Worm (Caenorhabditis elegans) whole organism, L2 larva: Measurements from ENCODE around the gene spig-3.
"Not testable (repeated sequence)": the region's sequence is repeated elsewhere in the genome, so short reads cannot be mapped to it uniquely, and the experiment has no call there.

Source experiments
- C34F6.9 ChIP-seq: fragments of 150-350 bp; optimal IDR thresholded peaks from 2 replicates; lab custom pipeline; 2014; ENCODE audit warnings: missing biosample characterization, missing genetic modification characterization
- F13H6.1 ChIP-seq: sonication (generic microtip); optimal IDR thresholded peaks from 2 replicates; lab custom pipeline; 2016; ENCODE audit warnings: missing genetic modification characterization, missing compliant biosample characterization
- R02D3.7 ChIP-seq: fragments of 150-350 bp; optimal IDR thresholded peaks from 2 replicates; lab custom pipeline; 2014; ENCODE audit warnings: missing biosample characterization, missing genetic modification characterization
- Y55F3AM.14 ChIP-seq: fragments of 200-800 bp; sonication (Bioruptor generic); optimal IDR thresholded peaks from 2 replicates; lab custom pipeline; 2018; ENCODE audit warnings: mild to moderate bottlenecking, missing genetic modification characterization, missing compliant biosample characterization
- alr-1 ChIP-seq: fragments of 150-350 bp; optimal IDR thresholded peaks from 2 replicates; lab custom pipeline; 2014; ENCODE audit warnings: missing biosample characterization, missing genetic modification characterization
- ama-1 ChIP-seq: fragments of 150-350 bp; optimal IDR thresholded peaks from 2 replicates; lab custom pipeline; 2018; ENCODE audit warnings: inconsistent platforms
- ceh-16 ChIP-seq: fragments of 150-350 bp; optimal IDR thresholded peaks from 2 replicates; lab custom pipeline; 2014; ENCODE audit warnings: missing biosample characterization, missing genetic modification characterization
- ceh-82 ChIP-seq: fragments of 150-350 bp; optimal IDR thresholded peaks from 2 replicates; lab custom pipeline; 2014; ENCODE audit warnings: missing biosample characterization, missing genetic modification characterization
- dmd-4 ChIP-seq: sonication (generic microtip); optimal IDR thresholded peaks from 2 replicates; lab custom pipeline; 2017; ENCODE audit warnings: missing biosample characterization, missing genetic modification characterization
- egl-27 ChIP-seq: sonication (generic microtip); optimal IDR thresholded peaks from 3 replicates; lab custom pipeline; 2017; ENCODE audit warnings: missing biosample characterization, missing genetic modification reagents, missing genetic modification characterization
- elt-1 ChIP-seq: fragments of 150-350 bp; optimal IDR thresholded peaks from 2 replicates; lab custom pipeline; 2014; ENCODE audit warnings: missing biosample characterization, missing genetic modification characterization
- elt-3 ChIP-seq: sonication (generic microtip); optimal IDR thresholded peaks from 2 replicates; lab custom pipeline; 2017; ENCODE audit warnings: missing biosample characterization, missing genetic modification characterization
- fos-1 ChIP-seq: fragments of 150-350 bp; optimal IDR thresholded peaks from 2 replicates; lab custom pipeline; 2014; ENCODE audit warnings: missing biosample characterization, missing genetic modification characterization
- gmeb-1 ChIP-seq: fragments of 150-350 bp; optimal IDR thresholded peaks from 2 replicates; lab custom pipeline; 2014; ENCODE audit warnings: missing biosample characterization, missing genetic modification characterization
- lin-11 ChIP-seq: fragments of 150-350 bp; sonication (generic microtip); optimal IDR thresholded peaks from 2 replicates; lab custom pipeline; 2014; ENCODE audit warnings: missing biosample characterization, missing genetic modification characterization, inconsistent platforms, mixed read lengths
- lin-39 ChIP-seq: fragments of 150-350 bp; optimal IDR thresholded peaks from 2 replicates; lab custom pipeline; 2014; ENCODE audit warnings: missing biosample characterization, missing genetic modification reagents, missing genetic modification characterization
- lsy-2 ChIP-seq, 2 experiments: fragments of 150-350 bp in 1 of 2; sonication (generic microtip) in 1 of 2; optimal IDR thresholded peaks; 2 replicates each; lab custom pipeline; 2014 to 2017; ENCODE audit warnings: missing biosample characterization in 2 of 2, missing genetic modification characterization in 2 of 2
- nhr-11 ChIP-seq: fragments of 150-350 bp; optimal IDR thresholded peaks from 2 replicates; lab custom pipeline; 2014; ENCODE audit warnings: missing biosample characterization, missing genetic modification characterization
- nhr-23 ChIP-seq: fragments of 150-350 bp; optimal IDR thresholded peaks from 2 replicates; lab custom pipeline; 2014; ENCODE audit warnings: missing biosample characterization, missing genetic modification reagents, missing genetic modification characterization
- nhr-77 ChIP-seq: fragments of 150-350 bp; optimal IDR thresholded peaks from 2 replicates; lab custom pipeline; 2014; ENCODE audit warnings: missing biosample characterization, missing genetic modification characterization
- peb-1 ChIP-seq: fragments of 150-350 bp; optimal IDR thresholded peaks from 2 replicates; lab custom pipeline; 2014; ENCODE audit warnings: missing biosample characterization, missing genetic modification characterization
- sem-4 ChIP-seq: fragments of 150-350 bp; optimal IDR thresholded peaks from 2 replicates; lab custom pipeline; 2014; ENCODE audit warnings: missing biosample characterization, missing genetic modification reagents, missing genetic modification characterization
- skn-1 ChIP-seq: sonication (generic microtip); optimal IDR thresholded peaks from 2 replicates; lab custom pipeline; 2017; ENCODE audit warnings: missing biosample characterization, missing genetic modification characterization
- sma-3 ChIP-seq: sonication (generic microtip); optimal IDR thresholded peaks from 2 replicates; lab custom pipeline; 2016; ENCODE audit warnings: missing genetic modification reagents, missing genetic modification characterization, missing compliant biosample characterization
- sma-9 ChIP-seq, 2 experiments: fragments of 150-350 bp in 1 of 2; sonication (generic microtip) in 1 of 2; optimal IDR thresholded peaks; 2 replicates each; lab custom pipeline; 2014 to 2016; ENCODE audit warnings: missing genetic modification characterization in 2 of 2, mild to moderate bottlenecking in 1 of 2, missing biosample characterization in 1 of 2, missing compliant biosample characterization in 1 of 2, missing genetic modification reagents in 1 of 2, moderate library complexity in 1 of 2
- unc-55 ChIP-seq: fragments of 150-350 bp; sonication (generic microtip); optimal IDR thresholded peaks from 3 replicates; lab custom pipeline; 2014; ENCODE audit warnings: missing biosample characterization, missing genetic modification reagents, missing genetic modification characterization
- ztf-11 ChIP-seq: sonication (generic microtip); optimal IDR thresholded peaks from 2 replicates; lab custom pipeline; 2017; ENCODE audit warnings: missing biosample characterization, missing genetic modification characterization
- ztf-4 ChIP-seq: fragments of 150-350 bp; optimal IDR thresholded peaks from 2 replicates; lab custom pipeline; 2014; ENCODE audit warnings: missing biosample characterization, missing genetic modification characterization

Gene spig-3

DNA sequence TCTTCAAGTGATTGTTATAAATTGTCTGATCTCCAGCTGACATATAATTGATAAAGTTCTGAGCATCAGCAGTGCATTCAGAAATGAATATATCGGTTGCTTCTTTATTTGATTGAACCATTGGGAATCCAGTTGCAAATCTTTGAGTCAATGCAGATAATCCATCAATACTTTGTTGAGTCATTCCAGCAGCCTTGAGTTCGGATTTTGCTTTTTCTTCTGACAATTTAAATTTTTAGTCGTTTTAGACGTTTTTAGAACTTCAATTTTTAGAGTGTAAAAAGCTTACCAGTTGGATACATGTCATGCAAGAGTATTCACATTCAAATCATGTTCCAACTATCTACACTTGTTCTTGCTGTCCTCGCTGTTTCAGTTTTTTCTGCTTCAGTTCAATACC lies 10.2 kb upstream of the spig-3 start, which contains the start of gene F14D7.14:
TSS of gene F14D7.14 (plus strand) at position 301 of the 400 bp plus-strand sequence.
- not testable (repeated sequence) for TF ChIP-seq skn-1; F13H6.1 (tag; lab: Kevin White, UChicago); Y55F3AM.14

DNA sequence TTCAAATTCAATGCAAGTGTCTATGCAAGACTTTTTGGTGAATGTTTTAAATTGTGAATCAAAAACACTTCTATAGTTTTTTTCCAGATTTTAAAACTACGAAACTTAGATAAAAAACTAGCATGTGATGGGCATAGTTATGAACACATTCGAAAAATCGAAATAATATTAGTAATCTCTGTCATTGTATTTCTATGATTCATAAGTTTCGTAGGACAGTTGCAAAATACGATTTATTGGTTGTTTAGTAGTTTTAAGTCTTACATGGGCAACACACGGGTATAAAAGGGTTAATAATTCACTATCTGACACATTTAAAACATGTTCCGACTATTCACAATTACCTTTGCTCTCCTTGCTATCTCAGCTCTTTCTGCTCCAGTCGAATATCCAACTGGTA lies 8.7 kb upstream of the spig-3 start, which contains the start of gene spig-5:
TSS of gene spig-5 (plus strand) at position 301 of the 400 bp plus-strand sequence.
- TF ChIP-seq sma-3 (GFP tag; lab: Kevin White, UChicago); ceh-16 (tag; lab: Kevin White, UChicago); nhr-77 (tag; lab: Kevin White, UChicago): not testable (repeated sequence)

DNA sequence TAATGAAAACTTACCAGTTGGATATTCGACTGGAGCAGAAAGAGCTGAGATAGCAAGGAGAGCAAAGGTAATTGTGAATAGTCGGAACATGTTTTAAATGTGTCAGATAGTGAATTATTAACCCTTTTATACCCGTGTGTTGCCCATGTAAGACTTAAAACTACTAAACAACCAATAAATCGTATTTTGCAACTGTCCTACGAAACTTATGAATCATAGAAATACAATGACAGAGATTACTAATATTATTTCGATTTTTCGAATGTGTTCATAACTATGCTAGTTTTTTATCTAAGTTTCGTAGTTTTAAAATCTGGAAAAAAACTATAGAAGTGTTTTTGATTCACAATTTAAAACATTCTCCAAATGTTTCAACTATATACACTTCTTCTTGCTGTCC lies 7.3 kb upstream of the spig-3 start, which contains the start of gene spig-4:
TSS of gene spig-4 (minus strand) at position 101 of the 400 bp plus-strand sequence.
- not testable (repeated sequence) for TF ChIP-seq skn-1; ztf-4; lsy-2 (tag; optimal IDR thresholded peaks at IDR 0.05; lab: Kevin White, UChicago)

DNA sequence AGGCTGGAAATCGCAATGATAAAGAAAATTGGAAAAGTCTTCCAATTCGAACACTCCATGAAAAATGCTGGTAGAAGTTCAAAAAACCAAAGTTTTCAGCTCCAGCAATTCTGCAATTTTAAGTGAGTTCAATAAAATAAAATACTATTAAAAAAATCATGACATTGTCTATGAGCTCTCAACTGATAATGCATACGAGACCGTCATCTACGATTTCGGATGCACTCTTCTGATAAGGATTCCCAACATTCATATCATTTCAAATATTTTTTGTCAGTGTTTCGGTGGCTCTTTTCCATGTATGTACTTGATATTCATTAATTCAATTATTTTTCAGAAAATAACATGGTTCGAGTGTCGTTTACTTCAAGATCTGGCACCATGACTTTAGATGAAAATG lies 1.6 kb upstream of the spig-3 start, which contains the start of gene F14D7.6:
TSS of gene F14D7.6 (plus strand) at position 338 of the 400 bp plus-strand sequence.
- TF ChIP-seq unc-55 (GFP tag; lab: Kevin White, UChicago): no peak
- no peak for TF ChIP-seq peb-1 (tag; lab: Kevin White, UChicago)
- no peak for TF ChIP-seq ceh-16 (tag; lab: Kevin White, UChicago)
- no peak for TF ChIP-seq ztf-4
- TF ChIP-seq ama-1 (lab: Kevin White, UChicago): no peak
- TF ChIP-seq C34F6.9 (tag; lab: Kevin White, UChicago): no peak
- no peak for TF ChIP-seq dmd-4
- peak; percentile 52 for TF ChIP-seq fos-1 (tag; lab: Kevin White, UChicago)
- TF ChIP-seq elt-1 (tag; lab: Kevin White, UChicago): no peak

DNA sequence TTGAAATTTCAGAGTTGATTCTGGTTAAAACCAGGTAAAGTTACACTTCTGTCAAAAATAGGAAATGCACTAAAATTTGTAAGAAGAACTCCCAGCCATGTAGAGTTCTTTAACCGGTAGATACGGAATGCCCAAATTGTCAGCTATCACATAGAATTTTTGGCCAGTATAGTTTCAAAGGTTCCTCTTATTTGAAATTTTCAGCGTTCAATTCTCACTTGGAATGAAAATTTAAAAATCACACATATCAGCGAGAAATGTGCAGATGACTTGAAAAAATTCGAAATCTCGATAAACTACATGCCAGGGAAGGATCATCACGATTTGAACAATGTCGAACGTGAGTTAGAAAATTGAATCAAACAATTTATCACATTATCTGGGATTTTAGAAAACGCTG lies 3.0 kb downstream of the spig-3 start, which contains the start of gene F14D7.3:
TSS of gene F14D7.3 (plus strand) at position 301 of the 400 bp plus-strand sequence.
- TF ChIP-seq ceh-16 (tag; lab: Kevin White, UChicago) (no peak), elt-3 (tag; lab: Kevin White, UChicago) (no peak), sem-4 (no peak), ceh-82 (tag; lab: Kevin White, UChicago) (no peak), lin-11 (tag; lab: Kevin White, UChicago) (no peak), dmd-4 (no peak), fos-1 (tag; lab: Kevin White, UChicago) (no peak), nhr-23 (tag; lab: Kevin White, UChicago) (no peak), ztf-11 (tag; lab: Kevin White, UChicago) (no peak), Y55F3AM.14 (no peak), gmeb-1 (tag; lab: Kevin White, UChicago) (no peak), nhr-77 (tag; lab: Kevin White, UChicago) (no peak), sma-9 (GFP tag; optimal IDR thresholded peaks at IDR 0.05; lab: Kevin White, UChicago) (no peak), sma-9 (tag; optimal IDR thresholded peaks at IDR 0.05; lab: Kevin White, UChicago) (no peak), unc-55 (GFP tag; lab: Kevin White, UChicago) (no peak)

DNA sequence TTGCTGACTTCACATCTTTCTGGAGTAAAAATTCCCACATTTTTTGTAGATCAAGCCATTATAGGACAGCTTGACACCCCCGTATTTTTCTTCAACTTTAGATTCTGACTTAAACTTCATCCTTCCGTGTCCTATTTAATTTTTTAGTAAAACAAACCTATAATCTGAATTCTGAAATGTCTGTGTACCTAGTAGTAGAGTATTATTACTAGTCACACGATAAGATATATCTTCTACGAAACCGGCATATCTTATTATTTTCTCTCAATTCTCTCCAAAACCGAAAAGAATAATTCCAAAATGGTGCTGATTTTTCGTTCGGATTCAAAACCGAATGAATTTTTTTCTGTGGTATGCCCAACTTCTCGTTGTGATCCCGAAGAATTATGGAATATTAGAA lies 5.1 kb downstream of the spig-3 start, which contains the start of gene F14D7.9:
TSS of gene F14D7.9 (plus strand) at position 301 of the 400 bp plus-strand sequence.
- no peak for TF ChIP-seq sma-9 (GFP tag; optimal IDR thresholded peaks at IDR 0.05; lab: Kevin White, UChicago)
- no peak for TF ChIP-seq sma-9 (tag; optimal IDR thresholded peaks at IDR 0.05; lab: Kevin White, UChicago)

DNA sequence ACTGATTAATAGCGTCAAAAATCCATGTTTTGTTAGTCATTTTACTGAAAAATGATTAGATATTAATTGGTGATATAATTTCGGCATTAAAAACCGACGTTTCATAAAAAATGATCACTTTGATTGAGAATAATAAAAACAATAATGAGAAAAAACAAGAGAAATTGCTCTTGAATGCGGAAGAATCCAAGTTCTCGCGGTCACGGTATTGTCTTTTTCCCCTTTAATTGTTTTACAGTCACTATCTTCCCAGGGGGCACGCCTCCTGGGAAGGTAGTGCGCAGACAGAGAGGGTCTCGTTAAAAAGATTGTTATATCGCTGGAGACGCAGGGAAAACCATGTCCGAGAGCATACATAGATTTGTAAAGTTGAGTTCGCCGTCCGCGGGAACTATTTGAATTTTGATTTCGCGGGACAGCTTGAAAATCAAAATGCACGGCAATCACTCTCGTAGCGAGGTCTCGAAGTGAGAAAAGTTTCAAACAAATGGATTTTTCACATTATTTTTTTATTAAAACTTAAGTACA lies 5.7 kb downstream of the spig-3 start, which contains the start of gene F14D7.2:
TSS of gene F14D7.2 (minus strand) at position 51 of the 528 bp plus-strand sequence.
- TF ChIP-seq sem-4 (no peak), R02D3.7 (tag; lab: Kevin White, UChicago) (no peak), unc-55 (GFP tag; lab: Kevin White, UChicago) (no peak), nhr-77 (tag; lab: Kevin White, UChicago) (no peak), nhr-11 (tag; lab: Kevin White, UChicago) (no peak), elt-1 (tag; lab: Kevin White, UChicago) (no peak), lin-39 (tag; lab: Kevin White, UChicago) (no peak), lsy-2 (tag; optimal IDR thresholded peaks at IDR 0.05; lab: Kevin White, UChicago) (no peak), egl-27 (tag; lab: Kevin White, UChicago) (no peak), ztf-4 (no peak), alr-1 (no peak), peb-1 (tag; lab: Kevin White, UChicago) (no peak)
